Fruit fly (Drosophila melanogaster) Kc167 (cell line): ENCODE data around the gene Ir76b.

Source experiments
- Myc ChIP-seq: fragments of >200 bp; optimal IDR thresholded peaks from 2 replicates; lab custom pipeline; 2017; ENCODE audit warnings: missing external identifiers
- Sin3A ChIP-seq: fragments of >200 bp; optimal IDR thresholded peaks from 2 replicates; lab custom pipeline; 2018; ENCODE audit warnings: missing external identifiers
- h ChIP-seq: fragments of >200 bp; optimal IDR thresholded peaks from 3 replicates; lab custom pipeline; 2018; ENCODE audit warnings: missing external identifiers
- insv ChIP-seq: fragments of >200 bp; optimal IDR thresholded peaks from 3 replicates; lab custom pipeline; 2018; ENCODE audit warnings: missing external identifiers
- psq ChIP-seq: fragments of >200 bp; optimal IDR thresholded peaks from 2 replicates; lab custom pipeline; 2017; ENCODE audit warnings: missing external identifiers
- ttk ChIP-seq: sonication (Bioruptor generic); optimal IDR thresholded peaks from 2 replicates; lab custom pipeline; 2017; ENCODE audit warnings: missing external identifiers

DNA sequence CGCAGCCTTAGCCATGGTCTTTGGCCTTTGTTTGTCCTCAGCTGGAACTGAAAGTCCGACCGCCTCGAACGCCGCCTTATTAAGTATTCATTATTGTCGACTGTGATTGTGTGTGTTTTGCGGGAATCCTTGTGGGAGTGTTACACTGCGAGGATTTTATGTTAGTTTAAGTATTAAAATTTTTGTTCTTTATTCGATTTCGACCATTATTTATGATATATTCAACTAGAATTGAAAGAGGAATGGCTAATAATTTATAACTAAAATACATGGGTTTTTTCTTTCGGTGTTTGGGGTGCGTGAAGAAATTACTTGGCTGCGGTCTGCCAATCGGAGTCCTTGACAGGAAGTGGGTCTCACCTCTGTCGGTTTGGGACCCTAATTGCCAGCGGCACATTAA, 48.8 kb downstream of the Ir76b start:
- TF ChIP-seq psq (lab: Kevin White, UChicago) (no peak), insv (lab: Kevin White, UChicago) (no peak), ttk (no peak), Sin3A (lab: Kevin White, UChicago) (no peak), Myc (lab: Kevin White, UChicago) (no peak), h (lab: Kevin White, UChicago) (no peak)
